Worm (Caenorhabditis elegans): Measurements from ENCODE around the gene ZK354.7.

DNA sequence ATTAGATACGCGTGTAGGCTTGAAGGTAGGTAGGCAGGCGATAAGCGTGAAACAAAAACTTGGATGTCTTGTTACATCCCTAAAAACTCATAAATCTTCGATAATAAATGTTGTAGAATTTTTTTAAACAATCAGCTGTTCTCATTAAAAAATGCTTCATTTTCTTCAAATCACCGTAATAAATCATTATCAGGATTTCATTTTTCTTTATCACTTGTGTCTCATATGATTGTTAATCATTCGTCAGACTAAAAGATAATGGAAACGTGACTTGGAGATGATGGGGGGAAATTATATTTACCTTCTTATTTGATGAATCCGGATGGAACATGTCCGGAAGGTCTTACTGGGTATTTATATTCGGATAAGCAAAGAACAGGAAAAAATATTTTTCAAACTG lies 30.6 kb upstream of the ZK354.7 start:
- no peak for TF ChIP-seq flt-1 (GFP tag; IDR thresholded peaks at IDR 0.05)
- TF ChIP-seq klf-2 (GFP tag; conservative IDR thresholded peaks at IDR 0.05) = no peak
- no peak for TF ChIP-seq cog-1 (tag; optimal IDR thresholded peaks at IDR 0.05)
- TF ChIP-seq T22C8.4 (GFP tag; IDR thresholded peaks at IDR 0.05) = no peak
